Worm (Caenorhabditis elegans) whole organism, dauer: ENCODE results near the gene F32F2.4.

Source experiments
- unc-62 ChIP-seq: sonication (generic microtip); optimal IDR thresholded peaks from 2 replicates; lab custom pipeline; 2017; ENCODE audit warnings: missing biosample characterization, missing genetic modification reagents, missing genetic modification characterization

F32F2.4 gene

DNA sequence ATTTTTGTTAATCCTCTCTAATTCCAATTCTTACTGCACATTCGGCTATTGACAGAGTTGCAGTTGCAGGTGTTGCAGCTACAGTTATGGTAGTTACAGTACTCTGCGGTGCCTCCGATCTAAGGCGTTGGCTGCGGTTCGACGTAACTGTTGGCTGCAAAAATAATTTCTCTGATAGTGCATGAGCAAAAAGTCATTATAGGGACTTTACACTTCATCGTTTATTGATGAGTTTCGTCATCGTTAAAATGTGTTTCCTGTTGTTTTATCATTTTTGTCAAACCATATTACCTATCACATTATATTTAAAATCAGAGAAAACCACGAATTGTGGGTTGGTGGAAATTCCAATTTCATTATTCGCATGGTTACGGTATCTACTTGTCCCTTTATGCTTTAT, 1.4 kb upstream of the F32F2.4 start:
- TF ChIP-seq unc-62 (GFP tag; lab: Kevin White, UChicago), result no peak

DNA sequence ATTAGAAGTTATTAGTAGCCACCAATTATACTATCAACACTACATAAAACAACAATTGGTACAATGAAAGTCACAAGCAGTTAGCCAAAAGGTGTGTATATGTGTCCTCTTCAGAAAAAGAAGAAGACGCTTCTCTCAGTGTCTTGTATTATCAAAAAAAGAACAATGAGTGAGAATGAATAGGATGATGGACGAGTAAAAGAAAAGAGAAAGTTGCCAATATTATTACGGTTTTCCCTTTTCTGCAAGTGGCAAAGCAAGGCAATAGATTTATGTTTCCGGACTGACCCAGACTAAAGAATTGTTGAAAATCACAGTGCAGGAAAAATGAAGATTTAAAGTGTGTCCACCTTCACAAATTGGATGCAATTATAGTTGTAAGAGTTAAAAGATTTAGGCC, 4.3 kb downstream of the F32F2.4 start:
- no peak for TF ChIP-seq unc-62 (GFP tag; lab: Kevin White, UChicago)

DNA sequence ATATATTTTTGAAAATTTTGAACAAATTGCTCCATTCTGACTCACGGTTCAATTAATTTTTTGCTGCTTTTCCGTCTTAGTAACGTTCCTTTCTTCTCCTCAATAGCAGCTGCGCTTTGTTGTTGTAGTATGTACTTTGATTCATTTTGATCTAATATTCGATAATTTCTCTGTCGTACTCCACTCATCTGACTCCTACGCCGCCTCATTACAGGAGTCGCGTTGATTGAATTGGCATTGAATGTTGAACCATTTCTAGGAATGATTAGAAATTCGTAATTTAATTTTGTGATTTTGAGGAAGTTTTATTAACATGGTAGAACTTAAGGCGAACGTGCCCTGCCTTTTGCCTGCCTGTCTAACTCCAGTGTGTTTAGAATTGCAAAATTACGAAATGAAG, 6.9 kb downstream of the F32F2.4 start:
- no peak for TF ChIP-seq unc-62 (GFP tag; lab: Kevin White, UChicago)

DNA sequence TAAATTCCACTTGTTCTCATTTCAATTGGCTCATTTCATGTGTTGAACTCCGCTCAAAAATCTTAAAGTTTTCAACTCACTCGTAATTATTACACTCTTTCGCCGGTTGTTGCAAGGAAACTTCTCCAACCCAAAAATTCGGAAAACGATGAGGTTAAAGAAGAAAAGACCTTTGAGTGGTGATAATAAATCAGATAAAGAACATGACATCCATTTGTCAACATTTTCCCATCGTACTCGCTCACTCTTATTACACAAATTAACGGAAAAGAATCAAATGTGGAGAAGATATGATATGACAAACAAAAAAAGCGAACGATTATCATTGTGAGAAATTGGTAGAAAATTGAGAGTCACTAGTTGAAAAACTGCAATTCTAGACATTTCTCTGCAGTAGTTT, 9.2 kb downstream of the F32F2.4 start:
- no peak for TF ChIP-seq unc-62 (GFP tag; lab: Kevin White, UChicago)

DNA sequence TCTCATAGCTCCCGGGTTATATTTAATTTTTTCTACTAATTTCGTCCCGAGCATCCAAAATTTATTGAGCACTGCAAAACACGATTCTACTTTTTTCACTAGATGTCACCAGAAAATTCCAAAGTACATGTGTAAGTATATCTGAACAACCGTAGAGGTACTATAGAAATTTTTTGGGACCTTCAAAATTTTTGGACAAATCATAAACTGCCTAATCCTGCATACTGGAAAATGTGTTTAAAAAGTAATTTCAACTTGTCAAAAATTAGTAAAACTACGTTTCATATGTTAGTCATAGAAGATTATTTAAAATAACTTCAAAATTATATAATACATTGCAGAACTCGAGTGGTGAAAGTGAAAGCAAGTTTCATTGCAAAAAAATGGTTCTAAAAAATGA, 10.5 kb downstream of the F32F2.4 start:
- no peak for TF ChIP-seq unc-62 (GFP tag; lab: Kevin White, UChicago)

DNA sequence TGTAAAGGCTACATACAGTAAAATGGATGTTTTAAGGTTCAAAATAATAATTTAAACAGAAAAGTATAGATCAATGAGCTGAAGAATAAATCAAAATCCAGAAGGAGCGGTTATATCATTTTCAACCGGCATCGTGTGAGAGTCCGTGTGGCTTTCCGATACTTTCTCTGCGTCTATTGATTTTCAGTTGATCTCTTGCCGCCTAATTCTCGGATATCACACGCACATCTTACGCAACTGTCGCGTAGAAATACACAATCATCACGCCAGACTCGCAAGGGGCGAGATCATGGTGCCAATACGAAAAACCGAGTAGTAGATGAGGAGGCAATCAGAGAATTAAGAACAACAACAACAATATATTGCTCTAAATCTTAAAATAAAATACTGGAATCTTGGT, 12.8 kb downstream of the F32F2.4 start:
- no peak for TF ChIP-seq unc-62 (GFP tag; lab: Kevin White, UChicago)

DNA sequence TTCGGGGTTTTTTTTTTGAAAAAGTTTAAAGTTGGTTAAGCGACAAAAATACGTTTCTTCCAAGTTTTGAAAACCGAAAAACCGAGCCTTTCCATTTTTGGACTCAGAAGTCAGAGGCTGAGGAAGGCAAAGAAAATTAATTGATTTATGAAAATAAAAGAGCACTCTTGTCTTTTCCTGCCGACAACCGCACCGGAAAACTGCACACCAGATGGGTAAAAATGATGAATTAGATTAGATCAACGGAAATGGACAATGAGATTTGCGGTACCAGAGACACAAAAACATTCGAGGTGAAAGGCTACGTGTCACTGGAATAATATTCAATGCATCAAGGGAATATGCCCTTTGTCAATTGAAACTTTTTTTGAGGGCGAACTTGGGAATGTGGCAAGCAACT, 18.4 kb downstream of the F32F2.4 start:
- TF ChIP-seq unc-62 (GFP tag; lab: Kevin White, UChicago), result no peak

DNA sequence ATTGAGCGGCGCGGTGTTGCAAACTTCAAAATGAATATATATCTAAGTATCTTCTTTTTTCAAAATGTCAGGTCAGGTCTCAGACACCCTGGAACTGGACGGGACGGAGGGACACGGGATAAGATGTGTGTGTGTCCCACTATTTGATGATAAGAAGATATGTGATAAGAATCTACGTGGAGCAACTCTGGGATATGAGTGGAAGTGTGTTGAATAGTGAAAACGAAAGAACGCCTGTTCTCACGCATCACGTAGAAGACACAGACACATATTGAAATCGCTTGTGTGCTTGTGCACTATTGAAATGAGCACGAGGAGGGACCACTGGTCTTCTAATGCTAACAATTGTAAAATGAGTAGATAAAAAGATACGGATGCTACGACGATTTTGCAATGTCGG, 19.8 kb downstream of the F32F2.4 start, which contains the start of gene uig-1:
TSS of gene uig-1 (minus strand) at position 120 of the 400 bp plus-strand sequence.
- TF ChIP-seq unc-62 (GFP tag; lab: Kevin White, UChicago), result no peak

DNA sequence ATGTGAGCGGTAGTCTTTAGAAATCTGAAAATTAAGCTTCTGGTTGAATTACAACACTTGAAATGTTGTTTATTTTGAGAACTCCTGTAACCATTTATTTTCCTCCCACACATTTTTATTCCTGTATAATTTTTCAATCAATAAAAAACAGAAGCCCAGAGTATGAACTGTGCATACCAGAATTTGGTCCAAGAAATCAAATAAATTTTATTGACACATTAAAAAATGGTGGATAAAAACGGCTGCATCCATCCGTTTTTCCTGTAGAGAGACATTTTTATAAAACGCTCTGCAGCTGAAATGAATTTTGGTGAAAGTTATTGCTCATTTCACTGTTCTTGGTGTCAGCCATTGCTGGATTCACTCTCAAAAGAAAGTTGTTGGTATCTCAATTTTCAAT, 21.2 kb downstream of the F32F2.4 start, which contains the start of gene C26E1.1:
TSS of gene C26E1.1 (plus strand) at position 301 of the 400 bp plus-strand sequence.
- TF ChIP-seq unc-62 (GFP tag; lab: Kevin White, UChicago), result no peak

DNA sequence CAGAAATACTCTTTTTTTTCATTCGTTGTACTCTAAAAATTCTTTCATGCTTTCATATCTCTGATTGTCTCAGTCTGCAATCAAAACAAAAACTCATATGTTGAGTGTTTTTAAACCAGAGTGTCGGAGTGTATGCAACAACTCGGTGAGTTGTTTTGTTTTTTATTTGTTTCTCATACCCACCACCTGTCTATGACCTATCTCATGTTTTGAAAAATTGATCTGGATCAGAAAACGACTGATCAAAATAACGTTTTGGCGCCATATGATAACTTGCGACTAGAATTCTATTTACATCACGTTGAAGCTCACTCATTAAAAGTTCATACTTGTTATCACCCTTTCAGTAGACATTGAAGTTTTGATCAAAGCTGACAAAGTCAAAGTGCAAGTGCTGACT, 22.6 kb downstream of the F32F2.4 start:
- TF ChIP-seq unc-62 (GFP tag; lab: Kevin White, UChicago), result no peak

DNA sequence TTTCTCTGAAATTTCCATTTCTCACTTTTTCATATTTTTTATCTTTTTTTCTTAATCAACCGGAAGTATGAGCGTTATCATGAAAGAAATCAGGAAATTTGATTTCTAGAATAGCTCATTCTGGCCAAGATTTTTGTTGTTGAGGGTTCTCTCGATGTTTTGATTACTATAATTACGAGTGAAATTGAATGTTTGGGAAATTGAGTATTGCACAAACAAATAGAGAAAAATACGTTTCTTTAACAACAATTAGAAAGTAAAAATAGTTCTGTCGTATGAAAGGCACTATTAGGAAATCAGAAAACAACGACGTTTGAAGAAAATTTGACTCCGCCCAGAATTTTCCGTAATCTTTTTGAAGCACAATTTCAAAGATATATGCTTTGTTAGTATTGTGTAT, 23.3 kb downstream of the F32F2.4 start:
- TF ChIP-seq unc-62 (GFP tag; lab: Kevin White, UChicago), result no peak

DNA sequence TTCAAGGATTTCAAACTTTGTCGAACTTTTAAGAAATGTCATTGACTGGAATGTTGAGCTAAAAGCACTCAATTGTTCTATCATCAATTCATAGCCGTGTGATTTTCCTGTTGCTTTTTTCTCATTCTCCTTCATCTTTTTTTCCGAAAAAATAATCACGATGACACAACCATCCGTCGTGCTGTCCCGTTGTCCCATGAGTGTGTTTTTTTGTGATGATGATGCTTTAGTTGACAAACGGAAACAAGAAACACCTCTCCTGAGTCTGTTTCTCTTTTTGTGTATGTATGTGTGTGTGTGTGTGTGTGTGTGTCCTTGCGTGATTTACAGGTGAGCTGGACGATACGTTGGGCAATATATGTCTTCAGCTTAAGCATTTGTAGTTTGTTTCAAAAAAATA, 24.4 kb downstream of the F32F2.4 start:
- no peak for TF ChIP-seq unc-62 (GFP tag; lab: Kevin White, UChicago)

DNA sequence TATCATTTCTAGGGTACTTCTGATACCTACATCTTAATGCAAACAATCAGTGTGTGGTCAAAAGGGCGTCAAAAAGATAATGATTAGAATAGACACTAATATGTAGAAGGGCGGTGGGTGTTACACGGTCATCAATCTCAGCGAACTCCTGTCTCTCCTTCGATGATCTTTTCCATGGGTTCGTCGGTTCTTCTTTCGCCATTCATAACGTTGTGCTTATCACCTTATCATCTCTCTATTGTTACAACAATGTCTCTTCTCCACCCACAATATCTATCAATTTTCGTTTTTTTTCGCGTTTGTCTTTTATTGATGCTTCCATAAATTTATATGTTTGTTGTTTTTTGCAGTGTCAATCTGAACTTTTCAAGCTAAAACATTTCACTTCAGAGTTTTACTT, 25.4 kb downstream of the F32F2.4 start, which contains the start of gene ceh-79:
TSS of gene ceh-79 (plus strand) at position 391 of the 400 bp plus-strand sequence.
- TF ChIP-seq unc-62 (GFP tag; lab: Kevin White, UChicago), result no peak

DNA sequence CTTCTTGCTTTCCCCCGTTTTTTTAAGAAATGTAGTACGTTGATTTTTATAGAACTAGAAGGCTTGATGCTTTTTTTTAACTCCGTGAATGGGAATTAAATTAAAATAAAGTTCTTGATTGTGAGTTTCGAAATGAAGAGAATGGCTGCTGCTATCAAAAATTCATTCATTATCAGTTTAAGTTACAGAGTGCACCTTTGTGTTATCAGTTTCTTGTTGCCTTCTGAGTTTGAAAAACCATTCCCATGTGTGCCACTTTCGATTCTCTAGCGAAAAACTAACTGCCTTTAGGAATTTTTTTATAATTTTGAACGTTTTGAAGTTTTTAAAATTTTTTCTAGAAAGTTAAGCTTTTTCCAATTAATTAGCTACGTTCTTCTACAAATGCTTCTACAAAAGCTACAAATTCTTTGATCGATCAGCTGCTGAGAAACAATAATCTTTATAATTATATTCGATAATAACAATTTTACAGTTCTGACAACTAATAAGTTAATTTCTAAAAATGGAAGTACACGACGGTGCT, 28.7 kb downstream of the F32F2.4 start, which contains the start of gene C26E1.2:
TSS of gene C26E1.2 (plus strand) at position 476 of the 526 bp plus-strand sequence.
- TF ChIP-seq unc-62 (GFP tag; lab: Kevin White, UChicago), result no peak

DNA sequence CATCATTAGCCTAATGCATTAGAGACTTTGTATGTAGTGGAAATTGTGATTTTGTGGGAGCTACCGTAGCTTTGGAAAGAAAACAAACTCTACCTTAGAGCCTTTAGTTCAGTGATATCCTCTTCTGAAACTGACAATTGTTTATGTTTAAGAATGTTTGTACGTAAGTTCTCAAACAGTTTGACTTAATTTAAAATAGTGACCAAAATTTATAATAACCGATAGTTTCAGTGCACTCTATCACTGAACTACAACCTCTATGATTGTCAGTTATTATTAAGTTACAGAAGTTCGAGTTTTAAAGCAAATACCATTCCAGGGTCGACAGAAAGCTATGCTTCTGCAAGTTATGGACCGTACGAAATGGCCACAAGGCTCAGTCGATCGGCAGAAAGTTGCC, 32.6 kb downstream of the F32F2.4 start, which contains the start of gene C50B6.1:
TSS of gene C50B6.1 (plus strand) at position 301 of the 400 bp plus-strand sequence.
- no peak for TF ChIP-seq unc-62 (GFP tag; lab: Kevin White, UChicago)

DNA sequence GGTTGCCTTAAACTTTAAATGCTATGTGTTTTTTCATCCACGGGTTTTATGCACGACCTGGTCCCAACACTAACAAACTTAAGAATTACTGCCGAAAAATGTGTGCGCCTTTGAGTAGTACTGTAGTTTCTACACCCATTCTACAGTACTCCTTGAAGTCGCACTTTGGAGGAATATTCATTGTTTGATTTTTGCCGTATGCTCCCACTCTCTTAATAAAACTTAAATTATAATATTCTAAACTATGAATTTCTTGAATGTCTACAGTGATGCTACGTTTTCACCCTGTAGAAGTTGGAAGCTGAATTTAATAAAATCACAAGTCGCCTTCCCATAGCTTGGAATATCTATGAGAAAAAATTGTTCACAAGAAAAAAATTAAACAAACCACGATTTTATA, 33.7 kb downstream of the F32F2.4 start:
- TF ChIP-seq unc-62 (GFP tag; lab: Kevin White, UChicago), result no peak

DNA sequence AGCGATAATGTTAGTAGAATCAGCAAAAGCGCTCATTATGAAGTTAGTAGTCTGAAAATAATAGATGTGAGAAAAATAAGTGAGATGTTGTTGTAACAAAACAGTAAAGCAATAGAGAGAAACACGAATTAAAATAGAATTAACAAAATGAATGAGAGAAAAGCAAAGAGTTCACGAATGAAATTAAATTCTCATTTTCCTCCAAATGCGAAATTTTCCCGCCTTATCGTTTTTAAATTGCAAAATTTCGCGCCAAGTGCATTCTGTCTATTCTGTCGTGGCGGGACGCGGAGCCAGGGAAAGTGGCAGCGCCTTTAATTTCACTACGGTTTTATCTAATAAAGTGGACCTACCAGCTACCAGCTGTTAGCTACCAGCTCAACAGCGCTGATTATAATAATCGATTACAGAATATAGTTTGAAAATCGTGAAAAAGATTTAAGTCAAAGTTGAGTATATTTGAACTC, 36.2 kb downstream of the F32F2.4 start, which contains the start of gene nasp-2:
TSS of gene nasp-2 (minus strand) at position 51 of the 467 bp plus-strand sequence.
- TF ChIP-seq unc-62 (GFP tag; lab: Kevin White, UChicago), result no peak
